Worm (Caenorhabditis elegans) whole organism, L4 larva: Measurements from ENCODE around the gene arp-6.

Experiments
- F26F4.8 ChIP-seq: fragments of 200-800 bp; sonication (Bioruptor generic); conservative IDR thresholded peaks from 2 replicates; pipeline ENCODE4 v1.3.6; 2022; ENCODE audit warnings: missing genetic modification characterization, missing compliant biosample characterization
- F37D6.2 ChIP-seq: sonication (generic microtip); optimal IDR thresholded peaks from 2 replicates; lab custom pipeline; 2016; ENCODE audit warnings: mild to moderate bottlenecking, missing genetic modification characterization, missing compliant biosample characterization
- F44E2.7 ChIP-seq: fragments of 200-800 bp; sonication (Bioruptor generic); IDR thresholded peaks from 2 replicates; pipeline ENCODE4 v2.1.2; 2022; ENCODE audit warnings: missing genetic modification characterization, missing compliant biosample characterization
- T20F7.1 ChIP-seq: fragments of 200-800 bp; sonication (Bioruptor generic); optimal IDR thresholded peaks from 2 replicates; lab custom pipeline; 2018; ENCODE audit warnings: mild to moderate bottlenecking, missing genetic modification characterization, missing compliant biosample characterization
- Y48G9A.11 ChIP-seq: fragments of 200-800 bp; sonication (Bioruptor generic); IDR thresholded peaks from 2 replicates; pipeline ENCODE4 v1.3.6; 2022; ENCODE audit warnings: missing genetic modification reagents, missing genetic modification characterization, missing compliant biosample characterization
- ZK337.2 ChIP-seq: fragments of 200-800 bp; sonication (Bioruptor generic); IDR thresholded peaks from 2 replicates; pipeline ENCODE4 v1.3.6; 2022; ENCODE audit warnings: missing genetic modification reagents, missing genetic modification characterization, missing compliant biosample characterization
- aha-1 ChIP-seq: fragments of 150-350 bp; peaks from one replicate; lab custom pipeline; 2014; ENCODE audit warnings: missing biosample characterization, missing genetic modification characterization
- ama-1 ChIP-seq: fragments of 150-350 bp; optimal IDR thresholded peaks from 2 replicates; lab custom pipeline; 2014; ENCODE audit warnings: inconsistent platforms, mixed read lengths
- arid-1 ChIP-seq: fragments of 200-800 bp; sonication (Bioruptor generic); conservative IDR thresholded peaks from 2 replicates; pipeline ENCODE4 v1.3.6; 2022; ENCODE audit warnings: missing genetic modification reagents, missing genetic modification characterization, missing compliant biosample characterization
- daf-12 ChIP-seq: fragments of 150-350 bp; optimal IDR thresholded peaks from 2 replicates; lab custom pipeline; 2014; ENCODE audit warnings: missing biosample characterization, missing genetic modification reagents, missing genetic modification characterization
- daf-16 ChIP-seq, 3 experiments: sonication (generic microtip); optimal IDR thresholded peaks; 2 replicates each; lab custom pipeline; 2016 to 2017; ENCODE audit warnings: missing genetic modification characterization in 3 of 3, missing genetic modification reagents in 3 of 3, mild to moderate bottlenecking in 2 of 3, missing compliant biosample characterization in 2 of 3, missing biosample characterization in 1 of 3, moderate library complexity in 1 of 3
- dmd-6 ChIP-seq: fragments of 200-800 bp; sonication (Bioruptor generic); IDR thresholded peaks from 2 replicates; pipeline ENCODE4 v1.3.6; 2022; ENCODE audit warnings: missing genetic modification reagents, missing genetic modification characterization, missing compliant biosample characterization
- dve-1 ChIP-seq: sonication (generic microtip); optimal IDR thresholded peaks from 2 replicates; lab custom pipeline; 2017; ENCODE audit warnings: antibody characterized with exemption, mild to moderate bottlenecking, missing genetic modification characterization, missing compliant biosample characterization; ENCODE audit not compliant: insufficient read depth
- fkh-10 ChIP-seq: fragments of 150-350 bp; optimal IDR thresholded peaks from 2 replicates; lab custom pipeline; 2014; ENCODE audit warnings: missing biosample characterization, missing genetic modification reagents, missing genetic modification characterization
- fos-1 ChIP-seq: fragments of 150-350 bp; optimal IDR thresholded peaks from 2 replicates; lab custom pipeline; 2014; ENCODE audit warnings: missing biosample characterization, missing genetic modification characterization
- hlh-11 ChIP-seq: fragments of 200-800 bp; sonication (Bioruptor generic); optimal IDR thresholded peaks from 2 replicates; lab custom pipeline; 2018; ENCODE audit warnings: mild to moderate bottlenecking, missing genetic modification characterization, missing compliant biosample characterization
- hlh-30 ChIP-seq: sonication (generic microtip); optimal IDR thresholded peaks from 2 replicates; lab custom pipeline; 2017; ENCODE audit warnings: antibody characterized with exemption, mild to moderate bottlenecking, missing genetic modification characterization, missing compliant biosample characterization; ENCODE audit not compliant: insufficient read depth
- lin-1 ChIP-seq: fragments of 200-800 bp; sonication (Bioruptor generic); IDR thresholded peaks from 2 replicates; pipeline ENCODE4 v1.3.6; 2022; ENCODE audit warnings: missing genetic modification reagents, missing genetic modification characterization, missing compliant biosample characterization
- lin-15B ChIP-seq: fragments of 150-350 bp; sonication (generic microtip); optimal IDR thresholded peaks from 3 replicates; lab custom pipeline; 2014; ENCODE audit warnings: missing biosample characterization, missing genetic modification characterization
- lin-29 ChIP-seq: fragments of 200-800 bp; sonication (Bioruptor generic); IDR thresholded peaks from 2 replicates; pipeline ENCODE4 v1.3.6; 2022; ENCODE audit warnings: missing genetic modification reagents, missing genetic modification characterization, missing compliant biosample characterization
- lin-38 ChIP-seq: fragments of 200-800 bp; sonication (Bioruptor generic); IDR thresholded peaks from 2 replicates; pipeline ENCODE4 v1.3.6; 2022; ENCODE audit warnings: missing genetic modification reagents, missing genetic modification characterization, missing compliant biosample characterization
- madf-9 ChIP-seq: fragments of 200-800 bp; sonication (Bioruptor generic); conservative IDR thresholded peaks from 2 replicates; pipeline ENCODE4 v1.3.6; 2022; ENCODE audit warnings: missing genetic modification reagents, missing genetic modification characterization, missing compliant biosample characterization
- mdl-1 ChIP-seq, 2 experiments: fragments of 150-350 bp in 1 of 2; sonication (generic microtip) in 1 of 2; optimal IDR thresholded peaks; 2 replicates each; lab custom pipeline; 2014 to 2017; ENCODE audit warnings: missing biosample characterization in 2 of 2, missing genetic modification characterization in 2 of 2
- mxl-2 ChIP-seq: fragments of 200-800 bp; sonication (Bioruptor generic); conservative IDR thresholded peaks from 2 replicates; pipeline ENCODE4 v1.3.6; 2022; ENCODE audit warnings: missing genetic modification reagents, missing genetic modification characterization, missing compliant biosample characterization
- nhr-10 ChIP-seq: fragments of 150-350 bp; optimal IDR thresholded peaks from 2 replicates; lab custom pipeline; 2014; ENCODE audit warnings: missing biosample characterization, missing genetic modification characterization
- nhr-102 ChIP-seq: sonication (generic microtip); optimal IDR thresholded peaks from 2 replicates; lab custom pipeline; 2016; ENCODE audit warnings: mild to moderate bottlenecking, missing genetic modification characterization, moderate library complexity, missing compliant biosample characterization
- nhr-237 ChIP-seq: sonication (generic microtip); optimal IDR thresholded peaks from 2 replicates; lab custom pipeline; 2017; ENCODE audit warnings: missing biosample characterization, missing genetic modification characterization
- nhr-28 ChIP-seq: fragments of 150-350 bp; optimal IDR thresholded peaks from 2 replicates; lab custom pipeline; 2014; ENCODE audit warnings: missing biosample characterization, missing genetic modification characterization
- nhr-48 ChIP-seq: sonication (generic microtip); optimal IDR thresholded peaks from 2 replicates; lab custom pipeline; 2016; ENCODE audit warnings: mild to moderate bottlenecking, missing genetic modification characterization, missing compliant biosample characterization
- nhr-6 ChIP-seq: fragments of 150-350 bp; optimal IDR thresholded peaks from 2 replicates; lab custom pipeline; 2014; ENCODE audit warnings: missing biosample characterization, missing genetic modification characterization
- pha-4 ChIP-seq, 2 experiments: fragments of 150-350 bp in 1 of 2; fragments of 200-800 bp in 1 of 2; sonication (Bioruptor generic) in 1 of 2; IDR thresholded peaks in 1 of 2; optimal IDR thresholded peaks in 1 of 2; 2 replicates each; pipeline versions ENCODE4 v1.3.6 to Lab custom; 2014 to 2022; ENCODE audit warnings: missing genetic modification characterization in 2 of 2, missing genetic modification reagents in 2 of 2, missing biosample characterization in 1 of 2, missing compliant biosample characterization in 1 of 2
- php-3 ChIP-seq: fragments of 200-800 bp; sonication (Bioruptor generic); IDR thresholded peaks from 2 replicates; pipeline ENCODE4 v1.3.6; 2022; ENCODE audit warnings: missing genetic modification reagents, missing genetic modification characterization, missing compliant biosample characterization
- pqm-1 ChIP-seq: sonication (generic microtip); optimal IDR thresholded peaks from 2 replicates; lab custom pipeline; 2017; ENCODE audit warnings: missing biosample characterization, missing genetic modification characterization
- rbr-2 ChIP-seq: sonication (generic microtip); optimal IDR thresholded peaks from 2 replicates; lab custom pipeline; 2016; ENCODE audit warnings: missing genotype, missing genetic modification characterization, missing compliant biosample characterization
- saeg-2 ChIP-seq: fragments of 200-800 bp; sonication (Bioruptor generic); IDR thresholded peaks from 2 replicates; pipeline ENCODE4 v1.3.6; 2022; ENCODE audit warnings: missing genetic modification reagents, missing genetic modification characterization, missing compliant biosample characterization
- set-16 ChIP-seq: fragments of 200-800 bp; sonication (Bioruptor generic); IDR thresholded peaks from 2 replicates; pipeline ENCODE4 v1.3.6; 2022; ENCODE audit warnings: missing genetic modification reagents, missing genetic modification characterization, missing compliant biosample characterization
- snpc-1.2 ChIP-seq: fragments of 200-800 bp; sonication (Bioruptor generic); IDR thresholded peaks from 2 replicates; pipeline ENCODE4 v1.3.6; 2022; ENCODE audit warnings: missing genetic modification reagents, missing genetic modification characterization, missing compliant biosample characterization
- tag-97 ChIP-seq: fragments of 200-800 bp; sonication (Bioruptor generic); IDR thresholded peaks from 2 replicates; pipeline ENCODE4 v1.3.6; 2022; ENCODE audit warnings: missing genetic modification characterization, missing compliant biosample characterization
- tra-1 ChIP-seq: fragments of 200-800 bp; sonication (Bioruptor generic); IDR thresholded peaks from 2 replicates; pipeline ENCODE4 v1.3.6; 2022; ENCODE audit warnings: missing genetic modification reagents, missing genetic modification characterization, missing compliant biosample characterization
- unc-130 ChIP-seq: sonication (generic microtip); optimal IDR thresholded peaks from 2 replicates; lab custom pipeline; 2016; ENCODE audit warnings: missing genetic modification reagents, missing genetic modification characterization, missing compliant biosample characterization
- unc-39 ChIP-seq: sonication (generic microtip); optimal IDR thresholded peaks from 2 replicates; lab custom pipeline; 2017; ENCODE audit warnings: missing biosample characterization, missing genetic modification characterization
- zfp-2 ChIP-seq: sonication (generic microtip); optimal IDR thresholded peaks from 2 replicates; lab custom pipeline; 2016; ENCODE audit warnings: mild to moderate bottlenecking, missing genetic modification characterization, missing compliant biosample characterization
- ztf-7 ChIP-seq: fragments of 150-350 bp; optimal IDR thresholded peaks from 2 replicates; lab custom pipeline; 2014; ENCODE audit warnings: missing biosample characterization, missing genetic modification characterization

The arp-6 gene

DNA sequence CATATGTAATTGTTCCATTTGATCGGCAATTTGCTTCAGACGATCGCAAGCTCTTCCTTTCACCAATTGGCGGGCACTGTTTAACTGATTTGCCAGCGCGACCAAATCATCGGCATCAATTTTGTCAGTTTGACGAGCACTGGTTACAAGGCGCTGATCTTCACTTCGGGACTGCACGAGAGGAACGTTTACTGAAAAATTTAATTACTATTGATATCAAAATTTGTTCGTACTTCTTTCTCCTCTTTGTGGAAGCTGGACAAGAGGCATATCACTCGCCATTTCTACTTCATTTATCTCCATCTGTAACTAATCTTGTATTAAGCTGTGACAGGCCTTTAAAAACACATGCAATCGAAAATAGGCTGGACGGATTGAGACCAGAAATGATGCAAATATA, 717 bp upstream of the arp-6 start, which contains the start of gene C08B11.9:
Gene C08B11.9, minus strand, starts transcription at position 307 of the 400 bp plus-strand sequence.
- TF ChIP-seq unc-39 (tag; lab: Kevin White, UChicago) (no peak), hlh-11 (tag; lab: Kevin White, UChicago) (no peak), nhr-6 (tag; lab: Kevin White, UChicago) (no peak), daf-16 (GFP tag; optimal IDR thresholded peaks at IDR 0.05; lab: Kevin White, UChicago) (no peak), daf-16 (tag; optimal IDR thresholded peaks at IDR 0.05; lab: Kevin White, UChicago) (no peak), ztf-7 (tag; lab: Kevin White, UChicago) (no peak), lin-38 (GFP tag; lab: Robert Waterston, UW) (peak; percentile 54), tag-97 (GFP tag; lab: Robert Waterston, UW) (no peak), ama-1 (lab: Kevin White, UChicago) (no peak), zfp-2 (tag; lab: Kevin White, UChicago) (no peak), fkh-10 (GFP tag; lab: Kevin White, UChicago) (no peak), snpc-1.2 (GFP tag; lab: Robert Waterston, UW) (no peak), arid-1 (GFP tag; lab: Robert Waterston, UW) (peak; percentile 55; the same call in 1 of the 2 replicates), Y48G9A.11 (GFP tag; lab: Robert Waterston, UW) (no peak), nhr-237 (tag; lab: Kevin White, UChicago) (no peak), madf-9 (GFP tag; lab: Robert Waterston, UW) (no peak)

DNA sequence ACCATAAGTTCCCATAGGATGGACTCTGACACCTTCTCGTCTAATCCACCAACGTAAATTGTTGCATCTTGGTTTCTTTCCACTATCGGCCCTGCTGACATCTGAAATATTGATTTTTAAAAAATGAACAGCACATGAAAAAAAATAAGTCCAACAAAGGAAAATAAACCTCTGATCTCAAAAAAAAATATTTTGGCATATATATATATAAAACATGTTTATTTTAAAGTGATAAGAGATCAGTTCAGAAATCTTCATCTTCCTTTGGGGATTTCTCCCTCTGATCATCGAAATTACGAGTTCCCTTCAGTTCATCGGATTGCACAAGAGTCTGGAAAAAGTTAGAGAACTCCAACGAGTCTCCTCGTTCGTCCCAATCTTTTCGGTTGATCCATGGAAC, 1.5 kb downstream of the arp-6 start, which contains the start of gene sap-49:
Gene sap-49, minus strand, starts transcription at position 101 of the 400 bp plus-strand sequence.
- TF ChIP-seq lin-38 (GFP tag; lab: Robert Waterston, UW): 0 out of 2 replicates have a peak, but pooled peaks have one; percentile 5
- TF ChIP-seq fos-1: no peak
- TF ChIP-seq F37D6.2 (tag; lab: Kevin White, UChicago): no peak
- TF ChIP-seq unc-130: no peak

- TF ChIP-seq rbr-2 (tag; lab: Kevin White, UChicago): no peak
- TF ChIP-seq daf-12 (tag; lab: Kevin White, UChicago): no peak
- TF ChIP-seq lin-29: 0 out of 2 replicates have a peak, but pooled peaks have one; percentile 20
- TF ChIP-seq dve-1: no peak
- TF ChIP-seq pha-4 (GFP tag; IDR thresholded peaks at IDR 0.05; lab: Robert Waterston, UW): no peak
- TF ChIP-seq pha-4 (tag; optimal IDR thresholded peaks at IDR 0.05; lab: Kevin White, UChicago): no peak
- TF ChIP-seq nhr-102 (tag; lab: Kevin White, UChicago): no peak
- TF ChIP-seq set-16 (GFP tag; lab: Robert Waterston, UW): peak; percentile 79
- no peak for TF ChIP-seq unc-39 (tag; lab: Kevin White, UChicago)
- no peak for TF ChIP-seq hlh-11 (tag; lab: Kevin White, UChicago)
These were observed 2.5 kb downstream of the arp-6 start for ce11 chrII:8034617-8035016.

DNA sequence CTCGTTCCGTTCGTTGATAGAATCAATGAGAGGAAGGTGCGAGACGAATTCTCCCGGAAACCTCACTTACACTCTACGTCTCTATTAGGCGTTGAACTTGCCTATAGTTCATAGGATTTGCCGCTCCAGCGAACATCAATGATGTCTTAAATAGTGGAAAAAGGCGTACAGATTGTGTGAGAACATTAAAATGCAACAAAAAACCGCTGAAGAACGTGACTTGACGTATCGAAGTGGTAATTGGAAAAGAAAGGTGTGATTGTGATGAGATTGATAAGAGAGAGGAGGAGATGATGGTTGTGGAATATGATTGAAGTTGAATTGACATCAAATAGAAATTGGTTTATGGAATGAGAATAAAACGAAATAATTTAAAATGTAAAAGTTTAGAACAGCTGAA, 3.1 kb downstream of the arp-6 start:
- TF ChIP-seq F26F4.8: no peak
- TF ChIP-seq aha-1 (tag; lab: Kevin White, UChicago): peak; percentile 59
- no peak for TF ChIP-seq F44E2.7 (GFP tag; lab: Robert Waterston, UW)
- TF ChIP-seq php-3 (GFP tag; lab: Robert Waterston, UW): peak; percentile 55
- peak; percentile 39 for TF ChIP-seq hlh-11 (tag; lab: Kevin White, UChicago)
- peak; percentile 20 for TF ChIP-seq hlh-30 (tag; lab: Kevin White, UChicago)
- peak; percentile 14; the same call in 1 of the 2 replicates for TF ChIP-seq madf-9 (GFP tag; lab: Robert Waterston, UW)
- peak; percentile 19 for TF ChIP-seq nhr-48 (tag; lab: Kevin White, UChicago)
- TF ChIP-seq dmd-6 (GFP tag; lab: Robert Waterston, UW): peak; percentile 85
- no peak for TF ChIP-seq daf-16 (GFP tag; optimal IDR thresholded peaks at IDR 0.05; lab: Kevin White, UChicago)
- TF ChIP-seq daf-16 (tag; optimal IDR thresholded peaks at IDR 0.05; lab: Kevin White, UChicago): peak; percentile 13
- peak; percentile 10 for TF ChIP-seq ama-1 (lab: Kevin White, UChicago)
- TF ChIP-seq nhr-102 (tag; lab: Kevin White, UChicago): no peak
- no peak for TF ChIP-seq ZK337.2
- peak; percentile 21 for TF ChIP-seq nhr-28 (tag; lab: Kevin White, UChicago)
- TF ChIP-seq mdl-1 (tag; optimal IDR thresholded peaks at IDR 0.05; lab: Kevin White, UChicago): peak in 1 of 2 experiments; percentile 5
- TF ChIP-seq tra-1: peak; percentile 66; the same call in 1 of the 2 replicates
- TF ChIP-seq mxl-2: no peak
- TF ChIP-seq saeg-2 (GFP tag; lab: Robert Waterston, UW): no peak
- TF ChIP-seq dve-1: peak; percentile 25
- no peak for TF ChIP-seq lin-15B
- no peak for TF ChIP-seq T20F7.1 (GFP tag; lab: Kevin White, UChicago)
- TF ChIP-seq nhr-10: no peak
- peak; percentile 17 for TF ChIP-seq pqm-1
- 0 out of 2 replicates have a peak, but pooled peaks have one; percentile 26 for TF ChIP-seq lin-1 (GFP tag; lab: Robert Waterston, UW)
- TF ChIP-seq fkh-10 (GFP tag; lab: Kevin White, UChicago): no peak
